Worm (Caenorhabditis elegans): Measurements from ENCODE around the gene F13A2.10.
A peak's percentile ranks its signal among the peaks of the same experiment; 100 is the strongest.

The F13A2.10 gene

ce11 chrV:4400118-4400517 lies 14.0 kb upstream of the F13A2.10 start, which contains the start of gene F13A2.4:
TSS of gene F13A2.4 (minus strand) at chrV:4400218.
- TF ChIP-seq dsc-1 (tag; optimal IDR thresholded peaks at IDR 0.05), result no peak
- no peak for TF ChIP-seq ceh-90 (tag; optimal IDR thresholded peaks at IDR 0.05)
- no peak for TF ChIP-seq elt-2 (tag; optimal IDR thresholded peaks at IDR 0.05)
- TF ChIP-seq nhr-77 (tag; optimal IDR thresholded peaks at IDR 0.05), result no peak
- TF ChIP-seq lsy-2 (tag; optimal IDR thresholded peaks at IDR 0.05), result no peak
- TF ChIP-seq pqm-1 (tag; optimal IDR thresholded peaks at IDR 0.05), result no peak
- no peak for TF ChIP-seq mep-1 (tag; optimal IDR thresholded peaks at IDR 0.05)
- TF ChIP-seq lin-35 (GFP tag; optimal IDR thresholded peaks at IDR 0.05), result no peak
- TF ChIP-seq hpl-2 (GFP tag; optimal IDR thresholded peaks at IDR 0.05), result no peak
- no peak for TF ChIP-seq sox-4 (tag; optimal IDR thresholded peaks at IDR 0.05)
- TF ChIP-seq unc-62 (GFP tag; optimal IDR thresholded peaks at IDR 0.05), result no peak
- no peak for TF ChIP-seq ets-5 (GFP tag; IDR thresholded peaks at IDR 0.05)
- no peak for TF ChIP-seq C34B4.2 (tag; optimal IDR thresholded peaks at IDR 0.05)
- no peak for TF ChIP-seq dpl-1 (GFP tag; optimal IDR thresholded peaks at IDR 0.05)
- TF ChIP-seq nhr-90 (tag; optimal IDR thresholded peaks at IDR 0.05; ENCODE audit: poor library complexity), result no peak
- no peak for TF ChIP-seq Y116A8C.19 (tag; optimal IDR thresholded peaks at IDR 0.05; ENCODE audit: borderline replicate concordance)
- TF ChIP-seq mef-2 (tag; optimal IDR thresholded peaks at IDR 0.05), result no peak
- no peak for TF ChIP-seq snpc-4 (tag; optimal IDR thresholded peaks at IDR 0.05)

DNA sequence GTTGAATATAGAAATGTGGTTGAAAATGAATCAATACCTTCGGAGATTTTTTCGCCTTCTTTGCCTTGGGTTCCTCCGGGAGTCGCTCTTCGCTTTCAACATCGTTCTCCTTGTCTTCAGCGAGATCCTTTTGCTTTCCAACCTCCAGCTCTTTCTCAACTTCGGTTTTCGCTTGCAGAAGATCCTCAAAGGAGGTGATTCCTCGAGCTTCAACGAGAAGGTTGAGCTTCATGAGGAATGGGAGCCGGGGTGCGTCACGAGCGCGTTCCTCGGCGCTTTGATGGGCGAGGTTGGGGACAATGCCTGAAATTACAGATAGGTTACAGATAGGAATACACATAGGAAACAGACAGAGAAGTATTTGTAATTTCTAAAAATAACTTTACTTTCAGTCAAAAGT lies 12.8 kb upstream of the F13A2.10 start:
- TF ChIP-seq efl-1 (optimal IDR thresholded peaks at IDR 0.05) (no peak), efl-1 (GFP tag; optimal IDR thresholded peaks at IDR 0.05 in 1 of 2) (peak in 1 of 2 experiments; percentile 38), irx-1 (tag; optimal IDR thresholded peaks at IDR 0.05) (no peak)

ce11 chrV:4398127-4398526 lies 12.1 kb upstream of the F13A2.10 start:
- TF ChIP-seq efl-1 (optimal IDR thresholded peaks at IDR 0.05) (no peak), efl-1 (GFP tag; optimal IDR thresholded peaks at IDR 0.05 in 1 of 2) (peak in 1 of 2 experiments; percentile 50), nhr-20 (tag; optimal IDR thresholded peaks at IDR 0.05) (no peak), efl-3 (GFP tag; optimal IDR thresholded peaks at IDR 0.05) (no peak), egl-13 (tag; optimal IDR thresholded peaks at IDR 0.05) (no peak)

DNA sequence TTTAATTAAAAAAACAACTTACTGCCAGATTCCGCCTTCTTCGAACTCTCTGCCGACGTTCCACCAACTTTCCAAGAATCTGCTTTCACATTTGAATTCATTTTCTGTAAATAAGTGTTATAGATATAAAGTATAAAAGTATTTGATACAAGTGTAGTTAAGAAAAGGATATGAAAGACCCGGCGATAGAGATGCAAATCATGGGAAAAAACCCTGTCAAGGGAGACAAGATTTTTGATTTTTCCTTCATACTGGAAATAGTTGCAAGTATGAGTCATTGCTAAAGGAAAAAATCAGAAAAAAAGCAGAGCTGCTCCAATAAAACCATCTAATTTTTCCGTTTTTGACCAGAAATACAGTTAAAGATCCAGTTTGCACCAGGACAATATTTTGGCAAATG lies 10.2 kb upstream of the F13A2.10 start, which contains the start of gene F13A2.3:
F13A2.3 (minus strand) TSS at position 101 of the 400 bp plus-strand sequence.
- TF ChIP-seq nhr-11 (tag; optimal IDR thresholded peaks at IDR 0.05), result no peak
- no peak for TF ChIP-seq blmp-1 (tag; optimal IDR thresholded peaks at IDR 0.05)
- TF ChIP-seq mef-2 (tag; optimal IDR thresholded peaks at IDR 0.05), result no peak
- no peak for TF ChIP-seq Y116A8C.19 (tag; optimal IDR thresholded peaks at IDR 0.05; ENCODE audit: borderline replicate concordance)
- no peak for TF ChIP-seq nhr-47 (tag; optimal IDR thresholded peaks at IDR 0.05)
- no peak for TF ChIP-seq nhr-84 (tag; optimal IDR thresholded peaks at IDR 0.05)
- TF ChIP-seq snu-23 (GFP tag; optimal IDR thresholded peaks at IDR 0.05), result no peak
- TF ChIP-seq fkh-8 (tag; optimal IDR thresholded peaks at IDR 0.05), result no peak
- TF ChIP-seq grh-1 (GFP tag; IDR thresholded peaks at IDR 0.05), result no peak

- TF ChIP-seq egl-27 (tag; optimal IDR thresholded peaks at IDR 0.05), result no peak
- TF ChIP-seq mdl-1 (tag; optimal IDR thresholded peaks at IDR 0.05), result no peak
- no peak for TF ChIP-seq rnt-1 (tag; optimal IDR thresholded peaks at IDR 0.05)
- no peak for TF ChIP-seq nhr-76 (tag; optimal IDR thresholded peaks at IDR 0.05)
- no peak for TF ChIP-seq C16A3.4 (tag; optimal IDR thresholded peaks at IDR 0.05)
- TF ChIP-seq pag-3 (tag; optimal IDR thresholded peaks at IDR 0.05; ENCODE audit: borderline replicate concordance, insufficient read depth), result no peak
- no peak for TF ChIP-seq nhr-20 (tag; optimal IDR thresholded peaks at IDR 0.05)
- TF ChIP-seq unc-86 (tag; optimal IDR thresholded peaks at IDR 0.05), result no peak
- no peak for TF ChIP-seq unc-130 (tag; optimal IDR thresholded peaks at IDR 0.05)
- TF ChIP-seq ztf-4 (tag; optimal IDR thresholded peaks at IDR 0.05), result no peak
- no peak for TF ChIP-seq C34B4.2 (tag; optimal IDR thresholded peaks at IDR 0.05)
- TF ChIP-seq swsn-7 (tag; optimal IDR thresholded peaks at IDR 0.05), result no peak
- TF ChIP-seq hpl-2 (GFP tag; optimal IDR thresholded peaks at IDR 0.05), result no peak
- TF ChIP-seq nhr-12 (tag; optimal IDR thresholded peaks at IDR 0.05), result no peak
- TF ChIP-seq nhr-71 (tag; optimal IDR thresholded peaks at IDR 0.05), result no peak
- TF ChIP-seq efl-1 (optimal IDR thresholded peaks at IDR 0.05), result no peak
- TF ChIP-seq efl-1 (GFP tag; optimal IDR thresholded peaks at IDR 0.05 in 1 of 2), result no peak
- no peak for TF ChIP-seq nhr-90 (tag; optimal IDR thresholded peaks at IDR 0.05; ENCODE audit: poor library complexity)
Measured at ce11 chrV:4387916-4388315, 1.8 kb upstream of the F13A2.10 start.
